Fruit fly (Drosophila melanogaster): ENCODE data around the gene Lam.

Gene Lam

dm6 chr2L:5526738-5527137, 15.5 kb upstream of the Lam start, which contains the start of gene Cox11:
TSS of gene Cox11 (plus strand) at chr2L:5526957.
- no peak for TF ChIP-seq D1 (tag; optimal IDR thresholded peaks at IDR 0.05)
- no peak for TF ChIP-seq CG14655 (GFP tag; optimal IDR thresholded peaks at IDR 0.05)
- no peak for TF ChIP-seq CG34367 (tag; optimal IDR thresholded peaks at IDR 0.05)
- TF ChIP-seq Ets98B (GFP tag; IDR thresholded peaks at IDR 0.05) = no peak
- no peak for TF ChIP-seq CG12605 (GFP tag; IDR thresholded peaks at IDR 0.05)
- no peak for TF ChIP-seq CG9948 (tag; optimal IDR thresholded peaks at IDR 0.05)

DNA sequence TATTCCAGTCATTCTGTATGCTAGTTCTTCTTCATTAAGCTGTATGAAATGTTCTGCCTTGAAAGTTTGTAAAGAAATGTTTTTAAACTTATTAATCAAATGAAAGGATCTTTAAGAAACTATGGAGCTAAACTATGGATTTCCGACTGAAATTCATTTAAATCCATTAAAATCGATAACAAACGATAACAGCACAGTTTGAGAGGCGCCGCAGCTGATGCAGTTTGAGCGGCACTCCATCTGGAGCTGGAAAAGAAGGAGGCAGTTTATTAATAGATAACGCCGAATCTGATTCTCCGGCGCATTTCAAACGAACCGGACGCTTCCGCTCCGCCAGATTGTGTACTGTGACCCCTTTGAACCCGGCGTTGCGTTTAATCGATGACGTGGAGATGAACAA, 14.4 kb upstream of the Lam start, which contains the start of gene CG31915:
Gene CG31915, plus strand, starts transcription at position 263 of the 400 bp plus-strand sequence.
- TF ChIP-seq CG32121 (GFP tag; IDR thresholded peaks at IDR 0.05) (0 out of 2 replicates have a peak, but pooled peaks have one; percentile 22), CG13204 (GFP tag; optimal IDR thresholded peaks at IDR 0.05) (no peak)

DNA sequence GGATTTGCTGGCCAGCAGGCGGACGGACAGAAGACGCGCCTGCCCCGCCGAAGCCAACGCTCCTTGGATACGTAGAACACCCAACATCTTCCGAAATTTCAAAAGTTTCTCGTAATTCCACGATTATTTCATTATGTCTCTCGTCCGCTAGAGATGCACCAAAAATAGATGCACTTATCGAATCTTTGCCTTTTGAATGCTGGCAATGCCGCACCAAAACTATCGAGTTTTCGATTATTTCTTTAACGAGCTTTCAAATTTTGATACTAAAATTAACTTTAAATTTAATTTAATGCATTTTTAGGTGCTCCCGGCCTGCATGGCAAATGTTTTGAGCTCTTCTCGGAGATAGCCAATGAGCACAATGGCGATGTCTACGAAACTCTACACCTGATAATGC, 10.2 kb upstream of the Lam start, which contains the start of gene Coq6:
Gene Coq6, minus strand, starts transcription at position 163 of the 400 bp plus-strand sequence.
- no peak for TF ChIP-seq CG13204 (GFP tag; optimal IDR thresholded peaks at IDR 0.05)
- no peak for TF ChIP-seq CG34367 (tag; optimal IDR thresholded peaks at IDR 0.05)
- 0 out of 3 replicates have a peak, but pooled peaks have one; percentile 35 for TF ChIP-seq CG4496 (GFP tag; IDR thresholded peaks at IDR 0.05)
- TF ChIP-seq CG8301 (tag; optimal IDR thresholded peaks at IDR 0.05) = no peak
- TF ChIP-seq CG17806 (tag; optimal IDR thresholded peaks at IDR 0.05) = no peak

DNA sequence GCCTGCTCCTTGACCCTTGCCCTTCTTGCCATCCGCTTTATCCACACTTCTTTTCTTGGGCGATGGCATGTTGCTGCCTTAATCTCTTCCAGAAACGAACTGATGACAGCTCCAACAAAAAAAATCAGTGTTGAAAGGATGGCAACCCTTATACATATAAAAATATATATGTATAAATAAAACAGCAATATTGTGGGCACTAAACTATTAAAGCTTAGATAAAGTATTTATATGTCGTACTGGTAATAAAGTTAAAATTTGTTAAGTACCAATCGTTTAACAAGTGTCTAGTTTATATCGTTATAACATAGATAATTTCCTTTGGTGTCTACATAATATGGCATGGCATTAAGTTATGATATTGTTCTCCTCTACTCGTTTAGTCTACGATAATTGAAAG, 5.6 kb upstream of the Lam start, which contains the start of gene tomb:
Gene tomb, minus strand, starts transcription at position 101 of the 400 bp plus-strand sequence.
- TF ChIP-seq Snoo (tag; optimal IDR thresholded peaks at IDR 0.05) (no peak), CG9948 (tag; optimal IDR thresholded peaks at IDR 0.05) (no peak), CG4496 (GFP tag; IDR thresholded peaks at IDR 0.05) (no peak), CG8159 (tag; optimal IDR thresholded peaks at IDR 0.05) (no peak), Pif1A (GFP tag; optimal IDR thresholded peaks at IDR 0.05) (no peak), Ets98B (GFP tag; IDR thresholded peaks at IDR 0.05) (no peak), CG12605 (GFP tag; IDR thresholded peaks at IDR 0.05) (no peak), CG8301 (tag; optimal IDR thresholded peaks at IDR 0.05) (no peak), CG13204 (GFP tag; optimal IDR thresholded peaks at IDR 0.05) (no peak), CG14655 (GFP tag; optimal IDR thresholded peaks at IDR 0.05) (no peak)

DNA sequence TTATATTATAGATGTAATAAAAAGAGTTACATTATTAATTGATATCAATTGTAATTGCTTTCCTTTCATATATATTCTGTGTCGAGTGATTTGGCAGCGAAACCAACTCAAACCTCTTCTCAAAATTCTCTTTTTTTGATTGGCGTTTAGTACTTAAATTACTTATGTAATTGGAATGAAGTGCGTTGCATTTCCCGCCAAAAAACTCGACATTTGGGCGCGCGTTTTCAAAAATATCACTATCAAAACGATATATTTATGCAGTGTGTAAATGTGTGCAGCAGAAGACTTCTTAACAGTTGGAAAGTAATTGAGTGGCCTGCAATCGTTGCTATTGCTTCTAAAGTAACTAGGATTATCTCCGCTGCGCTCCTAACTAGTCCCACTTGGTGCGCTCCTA, 5.2 kb upstream of the Lam start:
- TF ChIP-seq rn (GFP tag; IDR thresholded peaks at IDR 0.05) (no peak), Ets98B (GFP tag; IDR thresholded peaks at IDR 0.05) (no peak), CG10348 (GFP tag; IDR thresholded peaks at IDR 0.05) (no peak), Snoo (tag; optimal IDR thresholded peaks at IDR 0.05) (no peak), CG14655 (GFP tag; optimal IDR thresholded peaks at IDR 0.05) (no peak), Pif1B (GFP tag; optimal IDR thresholded peaks at IDR 0.05) (no peak), CG17806 (tag; optimal IDR thresholded peaks at IDR 0.05) (no peak), CG32121 (GFP tag; IDR thresholded peaks at IDR 0.05) (no peak), CG13204 (GFP tag; optimal IDR thresholded peaks at IDR 0.05) (no peak), EcR (GFP tag; optimal IDR thresholded peaks at IDR 0.05) (no peak), CG9948 (tag; optimal IDR thresholded peaks at IDR 0.05) (no peak), CG34367 (tag; optimal IDR thresholded peaks at IDR 0.05) (no peak), CG8301 (tag; optimal IDR thresholded peaks at IDR 0.05) (no peak), gl (tag; optimal IDR thresholded peaks at IDR 0.05) (no peak), Pif1A (GFP tag; optimal IDR thresholded peaks at IDR 0.05) (no peak), CG15710 (tag; optimal IDR thresholded peaks at IDR 0.05) (no peak), CG12605 (GFP tag; IDR thresholded peaks at IDR 0.05) (no peak)

DNA sequence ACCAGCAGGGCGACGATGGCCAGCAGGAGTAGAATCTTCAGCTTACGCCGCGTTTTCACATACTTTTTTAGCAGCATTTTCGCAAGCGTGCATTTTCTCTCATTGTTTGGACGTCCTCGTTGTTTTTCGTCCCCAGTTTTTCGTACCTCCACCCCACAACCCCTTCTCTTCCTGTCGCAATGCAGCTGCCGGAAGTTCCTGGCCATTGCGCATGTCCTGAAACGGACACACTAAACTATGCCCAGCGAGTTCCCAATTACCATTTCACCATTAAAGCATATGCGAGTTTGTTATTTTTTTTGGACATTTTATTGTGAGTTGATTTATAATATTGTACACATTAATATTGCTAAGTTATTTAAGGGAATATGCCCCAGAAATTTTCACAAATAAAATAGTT, 3.2 kb upstream of the Lam start, which contains the start of gene CG14015:
Gene CG14015, minus strand, starts transcription at position 163 of the 400 bp plus-strand sequence.
- no peak for TF ChIP-seq CG17806 (tag; optimal IDR thresholded peaks at IDR 0.05)
- TF ChIP-seq CG10348 (GFP tag; IDR thresholded peaks at IDR 0.05) = no peak
- no peak for TF ChIP-seq D1 (tag; optimal IDR thresholded peaks at IDR 0.05)
- TF ChIP-seq CG12605 (GFP tag; IDR thresholded peaks at IDR 0.05) = no peak
- TF ChIP-seq CG4496 (GFP tag; IDR thresholded peaks at IDR 0.05) = no peak
- no peak for TF ChIP-seq Pif1A (GFP tag; optimal IDR thresholded peaks at IDR 0.05)
- no peak for TF ChIP-seq CG34367 (tag; optimal IDR thresholded peaks at IDR 0.05)
- TF ChIP-seq CG14655 (GFP tag; optimal IDR thresholded peaks at IDR 0.05) = no peak

DNA sequence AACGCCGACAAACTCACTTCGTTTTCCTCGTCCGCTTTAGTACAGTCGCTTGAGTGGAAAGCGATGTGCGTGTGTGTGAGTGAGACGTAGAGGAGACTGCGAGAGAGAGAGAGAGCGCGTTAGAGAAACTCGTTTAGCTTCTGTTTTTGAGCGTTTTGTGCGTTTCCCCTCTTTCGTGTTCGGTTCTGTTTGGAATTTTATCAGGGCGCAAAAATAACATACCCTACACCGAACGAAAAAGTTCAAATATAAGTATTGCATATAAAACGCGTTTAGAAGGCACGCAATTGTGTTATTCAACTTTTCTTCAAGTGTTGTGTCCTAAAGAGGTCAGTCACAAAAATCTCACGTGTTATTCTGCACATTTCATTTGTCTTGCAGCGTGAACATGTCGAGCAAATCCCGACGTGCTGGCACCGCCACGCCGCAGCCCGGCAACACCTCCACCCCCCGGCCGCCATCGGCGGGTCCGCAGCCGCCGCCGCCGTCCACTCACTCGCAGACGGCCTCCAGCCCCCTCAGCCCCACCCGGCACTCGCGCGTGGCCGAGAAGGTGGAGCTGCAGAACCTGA, 750 bp downstream of the Lam start:
- TF ChIP-seq Pif1B (GFP tag; optimal IDR thresholded peaks at IDR 0.05) (no peak), rn (GFP tag; IDR thresholded peaks at IDR 0.05) (no peak), CG10348 (GFP tag; IDR thresholded peaks at IDR 0.05) (no peak), Pif1A (GFP tag; optimal IDR thresholded peaks at IDR 0.05) (no peak), CG17806 (tag; optimal IDR thresholded peaks at IDR 0.05) (peak; percentile 25), CG9948 (tag; optimal IDR thresholded peaks at IDR 0.05) (no peak), fd96Ca (GFP tag; IDR thresholded peaks at IDR 0.05) (peak; percentile 70; the same call in 1 of the 3 replicates), CG14655 (GFP tag; optimal IDR thresholded peaks at IDR 0.05) (no peak), EcR (GFP tag; optimal IDR thresholded peaks at IDR 0.05) (peak; percentile 58), Snoo (tag; optimal IDR thresholded peaks at IDR 0.05) (peak; percentile 8), CG8159 (tag; optimal IDR thresholded peaks at IDR 0.05) (no peak), Ets98B (GFP tag; IDR thresholded peaks at IDR 0.05) (peak; percentile 63; the same call in 1 of the 2 replicates), CG8301 (tag; optimal IDR thresholded peaks at IDR 0.05) (no peak), CG34367 (tag; optimal IDR thresholded peaks at IDR 0.05) (no peak), CG13204 (GFP tag; optimal IDR thresholded peaks at IDR 0.05) (no peak), gl (tag; optimal IDR thresholded peaks at IDR 0.05) (no peak), CG32121 (GFP tag; IDR thresholded peaks at IDR 0.05) (peak; percentile 82), D1 (tag; optimal IDR thresholded peaks at IDR 0.05) (no peak), CG4496 (GFP tag; IDR thresholded peaks at IDR 0.05) (peak; percentile 80)

All from whole organism, pupa.